Fruit fly (Drosophila melanogaster): ENCODE data around the gene Oseg2.

Oseg2 gene

DNA sequence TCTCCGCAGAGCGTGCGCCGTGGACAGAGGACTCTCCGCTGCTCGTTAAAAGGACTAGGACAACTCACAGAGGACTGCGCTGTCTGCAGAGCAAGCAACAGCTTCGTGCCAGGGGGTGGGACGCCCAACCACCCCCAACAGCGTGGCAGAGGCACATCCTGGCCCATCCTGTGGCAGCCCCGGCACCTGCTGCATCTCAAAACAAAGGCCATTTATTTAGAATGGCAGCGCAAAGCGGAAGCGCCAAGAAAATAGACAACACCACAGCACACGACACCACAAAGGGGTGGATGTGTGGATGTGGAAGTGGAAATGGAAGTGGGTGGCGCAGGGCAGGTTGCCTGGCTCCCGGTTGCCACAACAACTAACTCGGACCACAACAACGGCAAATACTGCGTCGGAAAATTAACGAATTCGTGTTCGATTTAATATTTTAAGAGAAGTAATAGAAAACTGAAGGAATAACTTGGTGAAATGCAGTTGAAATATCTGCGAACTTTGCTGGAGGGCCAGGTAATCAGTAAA, at the start of gene Oseg2:
Gene Oseg2, plus strand, starts transcription at position 475 of the 525 bp plus-strand sequence.
- TF ChIP-seq CG8478 (optimal IDR thresholded peaks at IDR 0.05) (no peak), Dll (optimal IDR thresholded peaks at IDR 0.05) (no peak), EcR (GFP tag; optimal IDR thresholded peaks at IDR 0.05) (no peak), psq (optimal IDR thresholded peaks at IDR 0.05) (no peak), usp (GFP tag; optimal IDR thresholded peaks at IDR 0.05) (no peak), pan (optimal IDR thresholded peaks at IDR 0.05) (no peak)

DNA sequence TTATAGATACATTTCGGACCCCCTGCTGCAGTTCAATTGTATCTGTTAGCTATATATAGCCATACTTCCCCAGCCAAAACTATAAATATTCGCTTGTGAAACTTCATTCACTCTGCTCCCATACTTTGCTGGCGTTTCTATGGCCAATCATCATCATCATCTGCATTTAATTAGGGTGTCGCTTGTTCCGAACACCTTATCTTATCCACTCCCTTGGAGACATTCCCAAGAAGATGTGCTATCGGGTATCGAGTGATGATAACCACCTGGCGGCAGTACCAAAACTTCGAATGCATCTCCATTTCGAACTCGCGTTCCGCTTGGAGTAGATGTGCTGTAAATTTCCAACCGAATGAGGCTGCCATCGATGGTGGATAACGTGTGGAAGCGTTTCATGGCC, 43.8 kb upstream of the Oseg2 start, which contains the start of gene CG13810:
Gene CG13810, plus strand, starts transcription at position 301 of the 400 bp plus-strand sequence.
- TF ChIP-seq pan (optimal IDR thresholded peaks at IDR 0.05) (no peak), CG8478 (optimal IDR thresholded peaks at IDR 0.05) (no peak)

DNA sequence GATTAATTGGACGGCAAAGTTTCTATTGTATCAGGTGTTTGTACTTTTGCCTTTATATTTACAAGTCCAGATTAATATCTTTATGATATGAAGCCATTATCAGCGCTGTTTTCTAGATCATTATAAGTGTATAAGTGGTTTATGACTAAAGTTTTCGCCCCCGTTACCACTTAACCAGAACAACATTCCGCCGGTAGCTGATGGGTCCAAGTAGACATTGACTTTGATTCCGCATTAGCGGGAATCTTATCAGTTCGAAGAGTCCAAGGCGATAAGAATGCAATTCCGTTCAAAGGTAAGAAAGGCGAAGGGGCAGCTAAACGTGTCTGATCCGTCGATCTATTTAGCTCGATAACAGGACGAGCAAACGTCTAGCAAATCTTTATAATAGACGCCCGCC, 37.9 kb upstream of the Oseg2 start:
- TF ChIP-seq psq (optimal IDR thresholded peaks at IDR 0.05), result no peak
- no peak for TF ChIP-seq CG8478 (optimal IDR thresholded peaks at IDR 0.05)
- no peak for TF ChIP-seq EcR (GFP tag; optimal IDR thresholded peaks at IDR 0.05)
- no peak for TF ChIP-seq usp (GFP tag; optimal IDR thresholded peaks at IDR 0.05)
- no peak for TF ChIP-seq pan (optimal IDR thresholded peaks at IDR 0.05)
- TF ChIP-seq Dll (optimal IDR thresholded peaks at IDR 0.05), result no peak

DNA sequence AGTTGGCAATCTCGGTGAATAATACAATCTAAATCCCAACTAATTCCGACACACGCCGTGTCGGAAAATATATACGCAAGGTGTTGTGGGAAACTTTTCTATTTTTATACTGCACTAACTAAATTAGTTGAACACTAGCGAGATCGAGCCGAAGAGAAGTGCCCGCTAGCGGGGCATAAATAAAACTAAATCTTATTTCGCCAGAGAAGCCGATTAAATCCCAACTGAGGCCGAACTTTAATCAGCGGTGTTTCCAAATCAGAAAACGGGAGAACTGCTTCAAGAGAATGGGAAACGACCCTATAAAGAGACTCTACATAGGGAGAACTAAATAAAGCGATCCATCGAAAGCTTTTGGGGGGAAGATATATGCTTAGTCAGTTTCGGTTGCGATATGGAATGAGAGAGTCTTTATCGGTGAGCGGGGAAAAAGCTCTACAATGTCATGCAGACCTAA, 37.4 kb upstream of the Oseg2 start, which contains the start of gene CG5707:
Gene CG5707, minus strand, starts transcription at position 228 of the 457 bp plus-strand sequence.
- no peak for TF ChIP-seq Dll (optimal IDR thresholded peaks at IDR 0.05)
- no peak for TF ChIP-seq pan (optimal IDR thresholded peaks at IDR 0.05)
- TF ChIP-seq EcR (GFP tag; optimal IDR thresholded peaks at IDR 0.05), result no peak
- TF ChIP-seq usp (GFP tag; optimal IDR thresholded peaks at IDR 0.05), result no peak
- no peak for TF ChIP-seq CG8478 (optimal IDR thresholded peaks at IDR 0.05)
- TF ChIP-seq psq (optimal IDR thresholded peaks at IDR 0.05), result no peak

DNA sequence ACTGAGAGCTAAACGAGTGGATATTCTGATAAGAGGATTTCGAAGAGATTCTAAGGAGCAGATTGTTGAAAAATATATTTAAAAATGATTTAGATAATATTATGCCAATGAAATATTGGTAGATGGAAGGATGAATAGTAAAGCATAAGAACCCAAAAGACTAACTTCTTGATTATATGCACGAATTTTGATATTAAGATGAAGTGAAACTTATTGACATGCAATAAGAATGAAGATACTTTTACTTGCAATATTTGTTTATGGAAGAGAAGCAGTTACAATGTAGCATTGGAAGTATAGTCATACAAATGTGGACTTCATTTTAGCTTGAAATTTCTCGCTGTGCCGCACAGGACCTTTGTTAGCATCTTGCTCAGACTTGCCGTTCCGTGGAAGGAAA, 32.7 kb upstream of the Oseg2 start, which contains the start of gene CG8960:
Gene CG8960, plus strand, starts transcription at position 301 of the 400 bp plus-strand sequence.
- no peak for TF ChIP-seq EcR (GFP tag; optimal IDR thresholded peaks at IDR 0.05)
- no peak for TF ChIP-seq psq (optimal IDR thresholded peaks at IDR 0.05)
- TF ChIP-seq CG8478 (optimal IDR thresholded peaks at IDR 0.05), result no peak
- no peak for TF ChIP-seq pan (optimal IDR thresholded peaks at IDR 0.05)
- TF ChIP-seq Dll (optimal IDR thresholded peaks at IDR 0.05), result no peak
- TF ChIP-seq usp (GFP tag; optimal IDR thresholded peaks at IDR 0.05), result no peak

DNA sequence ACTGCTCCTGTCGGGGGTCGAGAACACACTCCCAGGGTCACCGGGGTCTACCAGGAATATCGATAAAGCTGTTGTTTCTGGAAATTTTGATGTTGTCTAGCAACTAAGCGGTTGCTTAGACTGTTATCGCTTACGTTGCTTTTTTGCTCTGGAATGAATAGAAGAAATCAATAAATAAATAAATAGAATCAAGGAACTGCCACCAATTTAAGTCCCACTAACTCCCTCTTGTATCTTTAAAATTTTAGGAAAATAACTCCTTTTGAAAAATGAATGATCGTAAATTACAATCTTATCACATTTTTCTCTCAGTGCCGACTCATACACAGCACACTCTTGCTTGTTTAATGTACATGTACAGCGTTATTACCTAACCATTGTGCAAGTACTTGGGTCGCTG, 17.0 kb upstream of the Oseg2 start, which contains the start of gene CG15878:
Gene CG15878, minus strand, starts transcription at position 101 of the 400 bp plus-strand sequence.
- no peak for TF ChIP-seq psq (optimal IDR thresholded peaks at IDR 0.05)

DNA sequence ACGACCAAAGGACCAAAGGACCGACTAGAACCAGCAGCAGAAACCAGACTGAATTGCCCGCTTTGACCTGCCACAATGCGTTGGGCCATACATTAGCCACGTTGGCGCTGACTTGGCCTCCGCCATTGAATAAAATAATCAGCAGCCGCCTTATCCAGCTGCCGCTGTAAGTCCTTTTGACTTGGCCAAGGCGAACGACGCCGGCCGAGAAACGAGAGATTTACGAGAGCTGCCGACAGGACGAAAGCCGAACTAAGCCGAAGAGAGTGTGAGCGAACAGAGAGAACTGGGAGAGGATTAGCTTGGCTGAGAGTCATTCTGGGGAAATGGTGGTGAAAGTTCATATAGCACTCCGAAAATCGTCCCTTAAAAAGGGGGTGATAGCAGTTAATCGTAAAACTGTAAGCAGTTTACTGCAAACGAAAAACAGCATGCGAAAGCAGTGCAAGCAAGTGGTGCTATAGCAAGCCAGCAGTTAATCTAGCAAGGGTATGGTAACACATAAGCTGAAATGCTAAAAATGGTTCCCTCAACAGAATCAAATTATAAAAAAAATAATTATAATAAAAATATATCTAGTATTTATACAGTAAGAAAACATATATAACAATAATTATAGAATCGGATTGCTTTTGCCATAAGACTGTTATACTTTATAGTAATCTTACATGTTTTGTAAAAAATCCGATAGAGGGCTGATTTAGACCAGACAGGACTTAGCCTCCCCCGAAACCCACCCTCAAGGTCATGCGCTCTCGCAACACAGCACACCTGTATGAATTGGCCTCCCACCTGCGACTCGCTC, 877 bp upstream of the Oseg2 start:
- no peak for TF ChIP-seq EcR (GFP tag; optimal IDR thresholded peaks at IDR 0.05)
- TF ChIP-seq usp (GFP tag; optimal IDR thresholded peaks at IDR 0.05), result no peak
- no peak for TF ChIP-seq psq (optimal IDR thresholded peaks at IDR 0.05)
- no peak for TF ChIP-seq Dll (optimal IDR thresholded peaks at IDR 0.05)
- no peak for TF ChIP-seq pan (optimal IDR thresholded peaks at IDR 0.05)
- TF ChIP-seq CG8478 (optimal IDR thresholded peaks at IDR 0.05), result no peak

DNA sequence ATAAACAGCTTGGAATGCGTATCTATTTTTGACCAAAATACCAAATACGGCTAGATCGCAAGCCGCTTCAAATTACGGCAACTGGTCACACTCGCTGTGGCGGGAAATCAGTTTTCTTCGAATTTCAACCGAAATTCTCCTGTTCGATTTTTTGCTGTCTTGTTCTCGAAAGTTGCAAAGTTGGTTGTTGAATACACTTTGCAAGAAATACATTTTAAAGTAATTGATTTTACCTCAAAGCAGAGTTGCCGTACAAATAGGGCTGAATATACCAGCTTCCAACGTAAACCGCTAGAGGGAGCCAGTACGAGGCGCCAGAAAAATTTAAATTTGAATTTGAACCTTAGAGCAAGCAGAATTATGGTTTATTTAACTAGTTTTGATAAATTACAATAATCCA, 7.6 kb downstream of the Oseg2 start, which contains the start of gene CG9018:
Gene CG9018, minus strand, starts transcription at position 43 of the 400 bp plus-strand sequence.
- TF ChIP-seq psq (optimal IDR thresholded peaks at IDR 0.05) (no peak), usp (GFP tag; optimal IDR thresholded peaks at IDR 0.05) (no peak), CG8478 (optimal IDR thresholded peaks at IDR 0.05) (no peak)

DNA sequence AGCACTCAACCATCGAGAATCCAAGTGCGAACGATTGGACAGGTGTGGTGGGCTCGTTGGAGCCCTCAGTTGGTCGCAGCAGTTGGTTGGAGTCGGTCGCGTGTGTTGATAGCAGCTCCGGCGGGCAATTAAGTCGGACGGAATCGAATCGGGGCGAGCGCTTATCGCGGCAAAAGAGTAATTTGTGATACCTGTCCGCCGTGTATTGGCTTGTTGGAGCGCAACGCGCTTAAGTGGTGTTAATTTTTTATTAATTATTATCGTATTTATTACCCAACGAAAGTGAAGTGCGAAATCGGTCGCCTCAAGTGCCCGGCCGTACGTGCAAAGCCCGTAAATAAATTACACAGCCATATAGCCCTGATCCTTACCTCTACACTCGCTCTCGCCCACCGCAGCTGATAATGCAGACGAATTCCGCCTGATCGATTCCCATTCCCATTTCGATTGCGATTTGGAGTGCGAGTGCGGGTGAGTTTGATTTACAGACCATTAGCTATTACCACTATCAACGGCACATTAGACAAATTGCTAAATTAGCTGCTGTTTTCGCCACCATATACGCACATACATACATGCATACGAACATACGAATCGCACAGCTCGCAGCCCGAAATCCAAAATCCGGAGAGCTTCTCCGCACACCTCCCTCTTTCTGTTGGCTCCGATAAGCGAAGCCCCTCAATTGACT, 8.2 kb downstream of the Oseg2 start, which contains the start of gene ACXD:
Gene ACXD, plus strand, starts transcription at position 66 of the 691 bp plus-strand sequence.
- TF ChIP-seq CG8478 (optimal IDR thresholded peaks at IDR 0.05) (no peak), Dll (optimal IDR thresholded peaks at IDR 0.05) (no peak), pan (optimal IDR thresholded peaks at IDR 0.05) (no peak), EcR (GFP tag; optimal IDR thresholded peaks at IDR 0.05) (no peak), psq (optimal IDR thresholded peaks at IDR 0.05) (no peak), usp (GFP tag; optimal IDR thresholded peaks at IDR 0.05) (no peak)

DNA sequence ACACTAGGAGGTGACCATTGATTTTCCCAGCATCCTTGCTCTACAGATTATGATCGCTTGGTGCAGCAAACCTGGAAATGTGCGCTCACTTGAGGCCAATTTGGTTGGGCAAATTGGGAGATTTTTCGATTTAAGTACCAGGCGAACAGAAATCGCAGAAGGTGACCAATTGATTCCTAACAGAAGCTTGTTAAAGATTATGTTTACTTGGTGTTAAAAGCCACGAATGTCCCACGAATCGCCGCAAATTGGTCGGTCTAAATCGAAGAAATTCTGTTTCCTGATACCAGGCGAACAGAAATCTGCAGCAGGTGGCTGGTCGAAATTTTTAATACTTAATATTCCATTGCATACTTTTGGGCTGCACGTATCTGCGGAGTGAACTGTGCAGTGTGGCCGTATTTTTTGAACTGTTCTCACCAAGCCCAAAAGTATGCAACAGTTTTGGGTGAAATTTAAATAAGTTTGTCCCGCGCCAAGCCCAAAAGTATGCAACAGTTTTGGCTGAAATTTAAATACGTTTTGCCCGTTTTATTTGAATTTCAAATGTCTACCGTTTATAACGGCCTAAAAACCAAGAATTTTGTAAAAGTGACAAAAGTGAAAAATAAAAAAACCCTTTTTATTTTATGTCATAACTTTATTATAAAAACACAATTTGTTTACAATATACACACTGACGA, 14.5 kb downstream of the Oseg2 start, which contains the start of gene CG32301:
Gene CG32301, plus strand, starts transcription at position 633 of the 683 bp plus-strand sequence.
- TF ChIP-seq psq (optimal IDR thresholded peaks at IDR 0.05) (no peak), Dll (optimal IDR thresholded peaks at IDR 0.05) (no peak), EcR (GFP tag; optimal IDR thresholded peaks at IDR 0.05) (no peak), pan (optimal IDR thresholded peaks at IDR 0.05) (no peak), CG8478 (optimal IDR thresholded peaks at IDR 0.05) (no peak), usp (GFP tag; optimal IDR thresholded peaks at IDR 0.05) (no peak)

DNA sequence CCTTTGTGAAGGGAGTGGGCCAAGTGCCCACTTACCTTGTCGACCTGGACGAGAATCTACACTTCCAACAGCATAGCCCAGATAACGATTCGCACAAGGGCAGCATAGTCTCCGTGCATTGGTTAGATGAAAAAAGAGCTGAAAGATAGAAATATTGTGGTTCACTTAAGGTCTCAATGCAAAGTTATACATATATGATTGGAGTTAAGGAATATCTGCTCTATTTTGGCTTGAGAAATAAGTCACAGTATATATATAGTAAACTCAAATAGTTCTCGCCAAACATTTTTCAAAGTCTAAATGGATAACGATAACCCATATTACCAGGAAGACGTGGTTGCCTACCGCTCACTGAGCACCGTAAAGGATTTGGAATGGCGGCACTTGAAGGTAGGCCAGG, 18.9 kb downstream of the Oseg2 start, which contains the start of gene CG32305:
Gene CG32305, plus strand, starts transcription at position 301 of the 400 bp plus-strand sequence.
- TF ChIP-seq Dll (optimal IDR thresholded peaks at IDR 0.05) (no peak), usp (GFP tag; optimal IDR thresholded peaks at IDR 0.05) (no peak), EcR (GFP tag; optimal IDR thresholded peaks at IDR 0.05) (no peak), pan (optimal IDR thresholded peaks at IDR 0.05) (no peak), CG8478 (optimal IDR thresholded peaks at IDR 0.05) (no peak), psq (optimal IDR thresholded peaks at IDR 0.05) (no peak)

Measured in whole organism.